Worm (Caenorhabditis elegans) whole organism, L4 larva: Measurements from ENCODE around the gene F28A10.13.

Experiments
- ZK546.5 ChIP-seq, 2 experiments: sonication (generic microtip); optimal IDR thresholded peaks; 2 replicates each; lab custom pipeline; 2017; ENCODE audit warnings: missing biosample characterization in 2 of 2, missing genetic modification characterization in 2 of 2
- aly-2 ChIP-seq: sonication (generic microtip); optimal IDR thresholded peaks from 2 replicates; lab custom pipeline; 2018; ENCODE audit warnings: missing biosample characterization, missing genetic modification characterization
- egl-27 ChIP-seq: sonication (generic microtip); optimal IDR thresholded peaks from 3 replicates; lab custom pipeline; 2017; ENCODE audit warnings: missing biosample characterization, missing genetic modification reagents, missing genetic modification characterization
- lsy-2 ChIP-seq, 2 experiments: fragments of 150-350 bp in 1 of 2; sonication (generic microtip) in 1 of 2; optimal IDR thresholded peaks; 2 replicates each; lab custom pipeline; 2014 to 2017; ENCODE audit warnings: missing biosample characterization in 2 of 2, missing genetic modification characterization in 2 of 2
- mes-2 ChIP-seq: sonication (generic microtip); optimal IDR thresholded peaks from 2 replicates; lab custom pipeline; 2016; ENCODE audit warnings: missing genotype, mild to moderate bottlenecking, missing genetic modification characterization, missing compliant biosample characterization; ENCODE audit not compliant: poor library complexity, severe bottlenecking
- nhr-237 ChIP-seq: sonication (generic microtip); optimal IDR thresholded peaks from 2 replicates; lab custom pipeline; 2017; ENCODE audit warnings: missing biosample characterization, missing genetic modification characterization
- unc-39 ChIP-seq: sonication (generic microtip); optimal IDR thresholded peaks from 2 replicates; lab custom pipeline; 2017; ENCODE audit warnings: missing biosample characterization, missing genetic modification characterization
- unc-62 ChIP-seq, 3 experiments: fragments of 150-350 bp in 1 of 3; sonication (generic microtip); optimal IDR thresholded peaks in 2 of 3; peaks in 1 of 3; 1 replicate in 1 of 3; 2 replicates in 2 of 3; lab custom pipeline; 2014 to 2017; ENCODE audit warnings: missing biosample characterization in 3 of 3, missing genetic modification characterization in 3 of 3, missing genetic modification reagents in 3 of 3, missing genotype in 1 of 3
- vab-7 ChIP-seq: fragments of 200-800 bp; sonication (Bioruptor generic); IDR thresholded peaks from 2 replicates; pipeline ENCODE4 v1.3.6; 2022; ENCODE audit warnings: missing genetic modification reagents, missing genetic modification characterization, missing compliant biosample characterization

DNA sequence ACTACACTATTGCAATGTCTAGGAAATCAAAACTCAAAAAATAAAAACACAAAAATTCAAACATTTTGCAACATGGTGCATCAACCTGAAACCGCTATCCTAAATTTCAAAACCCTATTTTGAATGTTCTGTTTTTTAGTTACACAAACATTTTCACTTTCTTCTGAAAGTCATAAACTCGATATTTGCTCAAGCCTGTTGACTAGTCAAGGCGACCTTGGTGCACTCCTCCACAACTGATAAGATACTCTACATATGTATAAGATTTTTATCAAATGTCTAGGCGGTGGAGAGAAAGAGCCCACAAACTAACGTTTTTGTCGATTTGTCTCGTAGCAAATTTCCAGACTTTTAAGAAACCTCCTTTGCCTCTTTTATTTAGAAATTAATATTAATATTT is 39.4 kb downstream of the F28A10.13 start, which contains the start of gene T07D3.4:
- TF ChIP-seq lsy-2 (tag; optimal IDR thresholded peaks at IDR 0.05; lab: Kevin White, UChicago) (no peak), unc-39 (tag; lab: Kevin White, UChicago) (no peak), nhr-237 (tag; lab: Kevin White, UChicago) (no peak), aly-2 (tag; lab: Kevin White, UChicago) (no peak), vab-7 (no peak), mes-2 (tag; lab: Kevin White, UChicago) (no peak), unc-62 (GFP tag; optimal IDR thresholded peaks at IDR 0.05 in 1 of 2; lab: Kevin White, UChicago) (no peak), unc-62 (tag; optimal IDR thresholded peaks at IDR 0.05; lab: Kevin White, UChicago) (no peak), egl-27 (no peak), ZK546.5 (tag; optimal IDR thresholded peaks at IDR 0.05; lab: Kevin White, UChicago) (no peak)
